Worm (Caenorhabditis elegans): Measurements from ENCODE around the gene ZK1073.1.

- TF ChIP-seq lin-13 (GFP tag; optimal IDR thresholded peaks at IDR 0.05): no peak
- TF ChIP-seq aly-2 (tag; optimal IDR thresholded peaks at IDR 0.05): no peak
- TF ChIP-seq nhr-25 (tag; optimal IDR thresholded peaks at IDR 0.05; ENCODE audit: borderline replicate concordance, insufficient read depth): no peak
- TF ChIP-seq ces-1 (GFP tag; optimal IDR thresholded peaks at IDR 0.05): no peak
- TF ChIP-seq gei-8 (GFP tag; optimal IDR thresholded peaks at IDR 0.05): no peak
- TF ChIP-seq nhr-76 (tag; optimal IDR thresholded peaks at IDR 0.05): no peak
- no peak for TF ChIP-seq unc-62 (GFP tag; optimal IDR thresholded peaks at IDR 0.05 in 1 of 2)
- TF ChIP-seq unc-62 (tag; optimal IDR thresholded peaks at IDR 0.05): no peak
These were observed 38.3 kb upstream of the ZK1073.1 start for ce11 chrX:16166994-16167393.

Measured in whole organism, L4 larva.